Fruit fly (Drosophila melanogaster) whole organism, pupa: ENCODE results near the gene Sec71.

Experiments
- CG10348 ChIP-seq: fragments of 200-800 bp; sonication (Bioruptor generic); IDR thresholded peaks from 2 replicates; pipeline ENCODE4 v1.3.6; 2022; ENCODE audit warnings: missing biosample characterization, missing genetic modification characterization
- CG12605 ChIP-seq: fragments of 200-800 bp; sonication (Bioruptor generic); IDR thresholded peaks from 2 replicates; pipeline ENCODE4 v1.3.6; 2022; ENCODE audit warnings: missing biosample characterization, missing genetic modification characterization
- CG13204 ChIP-seq: fragments of 200-800 bp; sonication (Bioruptor generic); optimal IDR thresholded peaks from 2 replicates; lab custom pipeline; 2018; ENCODE audit warnings: missing biosample characterization, mild to moderate bottlenecking, missing genetic modification characterization, moderate library complexity
- CG14655 ChIP-seq: fragments of 200-800 bp; sonication (Bioruptor generic); optimal IDR thresholded peaks from 3 replicates; lab custom pipeline; 2017; ENCODE audit warnings: mild to moderate bottlenecking, missing biosample characterization, missing genetic modification reagents, missing genetic modification characterization
- CG15710 ChIP-seq: fragments of 200-800 bp; sonication (Bioruptor generic); optimal IDR thresholded peaks from 2 replicates; lab custom pipeline; 2018; ENCODE audit warnings: missing biosample characterization, mild to moderate bottlenecking, missing genetic modification characterization, moderate library complexity
- CG17806 ChIP-seq: fragments of 200-800 bp; sonication (Bioruptor generic); optimal IDR thresholded peaks from 2 replicates; lab custom pipeline; 2018; ENCODE audit warnings: missing biosample characterization, mild to moderate bottlenecking, missing genetic modification characterization, moderate library complexity
- CG32121 ChIP-seq: fragments of 200-800 bp; sonication (Bioruptor generic); IDR thresholded peaks from 2 replicates; pipeline ENCODE4 v1.3.6; 2022; ENCODE audit warnings: missing biosample characterization, missing genetic modification characterization
- CG34367 ChIP-seq: fragments of 200-800 bp; sonication (Bioruptor generic); optimal IDR thresholded peaks from 2 replicates; lab custom pipeline; 2018; ENCODE audit warnings: missing biosample characterization, mild to moderate bottlenecking, missing genetic modification characterization
- CG4496 ChIP-seq: fragments of 200-800 bp; sonication (Bioruptor generic); IDR thresholded peaks from 3 replicates; pipeline ENCODE4 v1.3.6; 2022; ENCODE audit warnings: missing biosample characterization, missing genetic modification characterization
- CG8159 ChIP-seq: fragments of 200-800 bp; sonication (Bioruptor generic); optimal IDR thresholded peaks from 3 replicates; lab custom pipeline; 2018; ENCODE audit warnings: missing biosample characterization, mild to moderate bottlenecking, missing genetic modification characterization, moderate library complexity
- CG8301 ChIP-seq: fragments of 200-800 bp; sonication (Bioruptor generic); optimal IDR thresholded peaks from 2 replicates; lab custom pipeline; 2018; ENCODE audit warnings: missing biosample characterization, mild to moderate bottlenecking, missing genetic modification characterization
- CG9948 ChIP-seq: fragments of 200-800 bp; sonication (Bioruptor generic); optimal IDR thresholded peaks from 2 replicates; lab custom pipeline; 2018; ENCODE audit warnings: missing biosample characterization, mild to moderate bottlenecking, missing genetic modification characterization, moderate library complexity
- D1 ChIP-seq: fragments of 200-800 bp; sonication (Bioruptor generic); optimal IDR thresholded peaks from 2 replicates; lab custom pipeline; 2018; ENCODE audit warnings: missing biosample characterization, mild to moderate bottlenecking, missing genetic modification characterization, moderate library complexity
- EcR ChIP-seq: fragments of 200-800 bp; sonication (Bioruptor generic); optimal IDR thresholded peaks from 3 replicates; lab custom pipeline; 2019; ENCODE audit warnings: missing biosample characterization, missing genetic modification characterization, mild to moderate bottlenecking, moderate library complexity, missing genetic modification reagents
- Ets98B ChIP-seq: fragments of 200-800 bp; sonication (Bioruptor generic); IDR thresholded peaks from 2 replicates; pipeline ENCODE4 v1.3.6; 2022; ENCODE audit warnings: missing biosample characterization, missing genetic modification characterization
- Pif1A ChIP-seq: fragments of 200-800 bp; sonication (Bioruptor generic); optimal IDR thresholded peaks from 3 replicates; lab custom pipeline; 2016; ENCODE audit warnings: missing biosample characterization, missing genetic modification characterization
- Pif1B ChIP-seq: fragments of 200-800 bp; sonication (Bioruptor generic); optimal IDR thresholded peaks from 3 replicates; lab custom pipeline; 2016; ENCODE audit warnings: missing biosample characterization, missing genetic modification characterization
- Snoo ChIP-seq: fragments of 200-800 bp; sonication (Bioruptor generic); optimal IDR thresholded peaks from 3 replicates; lab custom pipeline; 2017; ENCODE audit warnings: missing biosample characterization, mild to moderate bottlenecking, missing genetic modification characterization, inconsistent platforms
- fd96Ca ChIP-seq: fragments of 200-800 bp; sonication (Bioruptor generic); IDR thresholded peaks from 3 replicates; pipeline ENCODE4 v1.3.6; 2022; ENCODE audit warnings: missing biosample characterization, missing genetic modification characterization
- gl ChIP-seq: fragments of 200-800 bp; sonication (Bioruptor generic); optimal IDR thresholded peaks from 2 replicates; lab custom pipeline; 2018; ENCODE audit warnings: missing biosample characterization, mild to moderate bottlenecking, missing genetic modification characterization
- rn ChIP-seq: fragments of 200-800 bp; sonication (Bioruptor generic); IDR thresholded peaks from 2 replicates; pipeline ENCODE4 v1.3.6; 2022; ENCODE audit warnings: missing biosample characterization, missing genetic modification characterization

The Sec71 gene

dm6 chr2L:13778648-13779047 lies 14.7 kb upstream of the Sec71 start:
- TF ChIP-seq CG8301 (tag; lab: Kevin White, UChicago), result peak; percentile 48
- TF ChIP-seq gl, result no peak
- TF ChIP-seq CG17806 (tag; lab: Kevin White, UChicago), result no peak
- peak; percentile 67 for TF ChIP-seq CG14655 (GFP tag; lab: Kevin White, UChicago)
- TF ChIP-seq Ets98B, result peak; percentile 68
- TF ChIP-seq Pif1B (GFP tag; lab: Kevin White, UChicago), result peak; percentile 23
- TF ChIP-seq rn (GFP tag; lab: Robert Waterston, UW), result peak; percentile 48; the same call in 1 of the 2 replicates
- peak; percentile 27; the same call in 1 of the 2 replicates for TF ChIP-seq CG12605
- peak; percentile 1 for TF ChIP-seq CG8159 (tag; lab: Kevin White, UChicago)
- TF ChIP-seq EcR, result no peak
- TF ChIP-seq CG15710 (tag; lab: Kevin White, UChicago), result no peak
- no peak for TF ChIP-seq CG13204
- no peak for TF ChIP-seq CG10348
- peak; percentile 37 for TF ChIP-seq CG9948 (tag; lab: Kevin White, UChicago)
- TF ChIP-seq D1, result no peak
- TF ChIP-seq CG32121 (GFP tag; lab: Robert Waterston, UW), result peak; percentile 68
- TF ChIP-seq fd96Ca (GFP tag; lab: Robert Waterston, UW), result no peak
- TF ChIP-seq CG34367, result no peak
- TF ChIP-seq Pif1A, result peak; percentile 48
- no peak for TF ChIP-seq Snoo (tag; lab: Kevin White, UChicago)
- TF ChIP-seq CG4496, result peak; percentile 65; the same call in 2 of the 3 replicates
- TF ChIP-seq, all 21 proteins: peak for 11

- TF ChIP-seq D1 (no peak), fd96Ca (GFP tag; lab: Robert Waterston, UW) (no peak), Ets98B (no peak), Pif1B (GFP tag; lab: Kevin White, UChicago) (no peak), Snoo (tag; lab: Kevin White, UChicago) (no peak), CG13204 (no peak), CG4496 (no peak), gl (no peak)
These were observed 14.2 kb upstream of the Sec71 start for dm6 chr2L:13779162-13779561.

- TF ChIP-seq CG34367 (no peak), CG14655 (GFP tag; lab: Kevin White, UChicago) (no peak), CG9948 (tag; lab: Kevin White, UChicago) (no peak), Ets98B (peak; percentile 52), Pif1B (GFP tag; lab: Kevin White, UChicago) (no peak), gl (no peak), D1 (no peak), CG17806 (tag; lab: Kevin White, UChicago) (no peak), CG12605 (peak; percentile 54; the same call in 1 of the 2 replicates), Pif1A (no peak), EcR (peak; percentile 38), fd96Ca (GFP tag; lab: Robert Waterston, UW) (0 out of 3 replicates have a peak, but pooled peaks have one; percentile 27), CG32121 (GFP tag; lab: Robert Waterston, UW) (no peak), CG15710 (tag; lab: Kevin White, UChicago) (no peak), CG8301 (tag; lab: Kevin White, UChicago) (no peak), CG8159 (tag; lab: Kevin White, UChicago) (no peak), CG13204 (no peak), rn (GFP tag; lab: Robert Waterston, UW) (no peak), CG10348 (no peak), Snoo (tag; lab: Kevin White, UChicago) (no peak), CG4496 (no peak)
These were observed 13.6 kb upstream of the Sec71 start for dm6 chr2L:13779795-13780108.

DNA sequence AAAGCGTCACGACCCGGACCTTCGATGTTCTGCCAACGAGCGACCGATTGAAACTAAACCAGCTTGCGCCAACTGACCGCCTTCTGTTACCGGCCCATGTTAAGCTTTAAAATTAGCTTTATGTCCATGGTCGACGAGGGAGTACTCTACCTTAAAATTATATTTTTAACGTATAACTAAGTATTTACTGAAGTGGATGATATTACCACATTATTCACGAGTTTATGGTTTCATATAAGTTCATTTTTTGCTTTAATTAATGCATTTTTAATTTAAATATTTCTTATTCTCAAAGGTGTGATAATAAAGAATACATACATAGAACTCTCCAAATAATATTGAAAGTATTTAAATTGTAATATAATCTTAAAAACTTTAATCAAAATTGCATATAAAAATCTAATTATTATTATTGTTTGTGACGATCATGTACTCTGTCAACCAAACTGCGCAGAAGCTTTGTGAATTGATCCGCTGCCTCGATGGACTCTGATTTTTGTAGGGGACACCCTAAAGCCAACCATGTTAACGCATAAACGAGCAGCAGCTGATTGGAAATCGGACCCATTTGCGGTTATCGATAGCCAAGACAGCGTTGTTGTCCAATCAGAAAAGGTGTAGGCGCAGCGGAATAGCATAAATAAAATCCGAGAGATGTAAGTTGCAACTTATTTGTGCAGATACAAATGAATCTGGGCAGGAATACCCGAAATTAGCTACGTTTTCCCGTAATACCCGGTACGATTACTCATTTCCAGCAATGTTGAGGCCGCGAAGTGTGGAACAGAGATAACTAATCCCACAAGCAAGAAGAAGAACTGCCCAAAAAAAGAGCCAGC lies 13.0 kb upstream of the Sec71 start, which contains the start of the genes CG9008 and p38b:
Gene CG9008 (minus strand): TSS at position 57 of the 839 bp plus-strand sequence.
Gene p38b (plus strand): TSS at position 581 of the 839 bp plus-strand sequence.
- peak; percentile 87 for TF ChIP-seq CG15710 (tag; lab: Kevin White, UChicago)
- TF ChIP-seq rn (GFP tag; lab: Robert Waterston, UW), result peak; percentile 68
- TF ChIP-seq Snoo (tag; lab: Kevin White, UChicago), result peak; percentile 85
- TF ChIP-seq CG9948 (tag; lab: Kevin White, UChicago), result peak; percentile 84
- peak; percentile 79 for TF ChIP-seq CG17806 (tag; lab: Kevin White, UChicago)
- TF ChIP-seq Ets98B, result peak; percentile 31
- peak; percentile 71 for TF ChIP-seq Pif1B (GFP tag; lab: Kevin White, UChicago)
- peak; percentile 92 for TF ChIP-seq CG8159 (tag; lab: Kevin White, UChicago)
- TF ChIP-seq D1, result no peak
- peak; percentile 49; the same call in 1 of the 3 replicates for TF ChIP-seq fd96Ca (GFP tag; lab: Robert Waterston, UW)
- no peak for TF ChIP-seq gl
- no peak for TF ChIP-seq EcR
- peak; percentile 52 for TF ChIP-seq CG32121 (GFP tag; lab: Robert Waterston, UW)
- no peak for TF ChIP-seq CG13204
- TF ChIP-seq CG10348, result no peak
- no peak for TF ChIP-seq CG14655 (GFP tag; lab: Kevin White, UChicago)
- no peak; the same call in none of the 2 replicates for TF ChIP-seq CG12605
- no peak for TF ChIP-seq Pif1A
- peak; percentile 49; the same call in 1 of the 3 replicates for TF ChIP-seq CG4496
- peak; percentile 75 for TF ChIP-seq CG34367
- TF ChIP-seq CG8301 (tag; lab: Kevin White, UChicago), result peak; percentile 81

DNA sequence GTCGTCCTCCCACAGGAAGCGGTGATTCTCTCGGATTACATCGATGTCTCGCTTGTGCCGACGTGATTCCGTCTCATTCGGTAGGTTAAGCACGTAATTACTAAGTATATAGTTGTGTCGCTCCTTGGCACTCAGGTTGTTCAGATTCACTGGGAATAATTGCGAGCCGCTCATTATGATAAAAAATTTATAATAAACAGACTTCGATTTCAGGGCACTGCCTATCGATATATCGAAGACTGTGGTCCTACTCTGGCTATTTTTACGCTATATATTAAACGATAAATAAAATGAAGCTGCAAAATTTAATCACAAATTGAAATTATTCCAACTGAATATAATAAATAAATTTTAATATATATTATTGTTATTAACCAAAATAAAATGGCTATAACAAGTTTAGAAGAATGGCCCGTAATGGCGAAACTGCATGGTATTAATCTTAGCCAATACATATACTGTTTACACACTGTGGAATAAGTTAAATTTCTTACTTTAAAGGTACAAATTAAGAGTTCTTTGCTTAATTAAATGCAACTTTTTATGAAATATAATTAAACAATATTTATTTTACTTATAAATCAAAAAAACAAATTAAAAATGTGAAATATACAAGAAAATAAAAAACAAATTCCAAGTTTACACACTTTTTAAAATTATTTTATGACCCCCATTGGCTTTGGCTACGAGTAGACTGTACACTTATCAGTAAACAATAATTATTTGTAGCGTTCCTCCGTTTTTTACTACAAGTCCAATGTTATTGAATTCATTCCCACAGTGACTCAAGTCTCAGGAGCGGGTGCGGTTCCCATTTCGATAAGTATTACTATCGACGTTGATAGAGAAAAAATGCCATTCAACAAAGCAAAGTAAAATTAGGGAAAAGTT lies 9.8 kb upstream of the Sec71 start, which contains the start of gene Eato:
Gene Eato (plus strand): TSS at position 821 of the 891 bp plus-strand sequence.
- no peak for TF ChIP-seq Pif1B (GFP tag; lab: Kevin White, UChicago)
- no peak for TF ChIP-seq rn (GFP tag; lab: Robert Waterston, UW)
- no peak for TF ChIP-seq D1
- TF ChIP-seq Snoo (tag; lab: Kevin White, UChicago), result peak; percentile 22
- TF ChIP-seq CG15710 (tag; lab: Kevin White, UChicago), result peak; percentile 0
- no peak for TF ChIP-seq CG9948 (tag; lab: Kevin White, UChicago)
- no peak for TF ChIP-seq CG13204
- no peak for TF ChIP-seq gl
- no peak for TF ChIP-seq CG4496
- TF ChIP-seq EcR, result no peak
- no peak for TF ChIP-seq CG8301 (tag; lab: Kevin White, UChicago)
- no peak for TF ChIP-seq CG32121 (GFP tag; lab: Robert Waterston, UW)
